Fruit fly (Drosophila melanogaster) whole organism: Measurements from ENCODE around the gene awd.

Experiments used
- CG8478 ChIP-seq: fragments of >200 bp; optimal IDR thresholded peaks from 2 replicates; lab custom pipeline; 2018; ENCODE audit warnings: inconsistent platforms
- pan ChIP-seq: fragments of >200 bp; optimal IDR thresholded peaks from 2 replicates; lab custom pipeline; 2017
- psq ChIP-seq: fragments of >200 bp; optimal IDR thresholded peaks from 2 replicates; lab custom pipeline; 2017
- usp ChIP-seq: fragments of >200 bp; optimal IDR thresholded peaks from 2 replicates; lab custom pipeline; 2017; ENCODE audit warnings: missing biosample characterization, missing genetic modification characterization, mixed read lengths

DNA sequence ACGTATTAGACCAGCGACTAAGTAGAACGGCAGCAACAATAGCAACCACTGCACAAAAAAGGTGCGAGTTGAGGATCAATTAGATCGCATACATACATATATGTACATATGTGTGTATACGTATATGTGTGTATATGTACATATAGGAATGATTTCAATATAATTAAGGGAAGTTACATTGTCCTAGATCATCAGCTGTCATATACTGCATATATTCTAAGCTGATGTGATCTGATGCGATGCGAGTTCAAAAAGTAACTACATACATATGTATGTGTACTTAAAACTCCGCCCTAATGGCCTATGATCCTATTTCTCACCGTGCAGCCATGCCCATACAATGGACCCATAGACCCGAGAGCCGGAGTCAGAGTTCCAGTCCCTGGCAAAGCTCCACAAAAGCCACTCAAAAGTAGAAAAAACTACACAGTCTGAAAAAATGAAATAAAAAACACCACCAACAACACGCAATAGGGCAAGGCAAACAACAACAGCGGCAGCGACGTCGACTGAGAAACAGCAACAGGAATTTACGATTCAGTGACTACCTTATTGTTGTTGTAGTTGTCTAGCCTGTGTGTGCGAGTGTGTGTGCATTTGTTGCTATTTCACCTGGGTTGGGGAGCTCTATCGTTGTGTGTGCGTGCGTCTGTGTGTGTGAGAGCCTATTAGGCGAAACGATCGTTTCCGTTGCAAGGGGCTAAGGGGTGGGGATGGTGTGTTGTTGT lies 22.5 kb downstream of the awd start:
- TF ChIP-seq psq (lab: Kevin White, UChicago) (no peak), usp (GFP tag; lab: Kevin White, UChicago) (no peak), CG8478 (lab: Kevin White, UChicago) (no peak), pan (no peak)
